Fruit fly (Drosophila melanogaster) S2 (cell line): ENCODE data around the gene CG2656.

Experiments
- CG8478 ChIP-seq: fragments of >200 bp; optimal IDR thresholded peaks from 2 replicates; lab custom pipeline; 2018
- CTCF ChIP-seq, 2 experiments: fragments of >200 bp; optimal IDR thresholded peaks; 2 replicates each; lab custom pipeline; 2018

dm6 chr3R:7200670-7201069 lies 56.1 kb downstream of the CG2656 start, which contains the start of gene CG14609:
- TF ChIP-seq CTCF (optimal IDR thresholded peaks at IDR 0.05; lab: Kevin White, UChicago) (no peak), CG8478 (no peak)
